Worm (Caenorhabditis elegans) whole organism, mixed stage, embryonic: Measurements from ENCODE around the gene T19D7.7.

Source experiments
- M03D4.4 ChIP-seq: sonication (generic microtip); optimal IDR thresholded peaks from 2 replicates; lab custom pipeline; 2017; ENCODE audit warnings: mild to moderate bottlenecking, missing genetic modification characterization, missing compliant biosample characterization
- bed-3 ChIP-seq: fragments of 200-800 bp; sonication (Bioruptor generic); optimal IDR thresholded peaks from 3 replicates; lab custom pipeline; 2018; ENCODE audit warnings: mild to moderate bottlenecking, missing genetic modification characterization, moderate library complexity, missing compliant biosample characterization
- blmp-1 ChIP-seq: fragments of 150-350 bp; optimal IDR thresholded peaks from 2 replicates; lab custom pipeline; 2014; ENCODE audit warnings: missing biosample characterization, missing genetic modification characterization
- ceh-39 ChIP-seq: fragments of 150-350 bp; optimal IDR thresholded peaks from 2 replicates; lab custom pipeline; 2014; ENCODE audit warnings: missing biosample characterization, missing genetic modification characterization
- ceh-43 ChIP-seq: fragments of 200-800 bp; sonication (Bioruptor generic); optimal IDR thresholded peaks from 2 replicates; lab custom pipeline; 2018; ENCODE audit warnings: mild to moderate bottlenecking, missing genetic modification characterization, moderate library complexity, missing compliant biosample characterization
- ceh-83 ChIP-seq: fragments of 200-800 bp; sonication (Bioruptor generic); optimal IDR thresholded peaks from 2 replicates; lab custom pipeline; 2018; ENCODE audit warnings: mild to moderate bottlenecking, missing genetic modification characterization, missing compliant biosample characterization
- cnd-1 ChIP-seq: fragments of 200-800 bp; sonication (Bioruptor generic); optimal IDR thresholded peaks from 2 replicates; lab custom pipeline; 2018; ENCODE audit warnings: mild to moderate bottlenecking, missing genetic modification characterization, missing compliant biosample characterization
- drap-1 ChIP-seq: fragments of 200-800 bp; sonication (Bioruptor generic); optimal IDR thresholded peaks from 3 replicates; lab custom pipeline; 2018; ENCODE audit warnings: mild to moderate bottlenecking, missing genetic modification characterization, missing compliant biosample characterization
- elt-3 ChIP-seq: fragments of 150-350 bp; optimal IDR thresholded peaks from 2 replicates; lab custom pipeline; 2014; ENCODE audit warnings: missing biosample characterization, missing genetic modification characterization
- flh-1 ChIP-seq: fragments of 200-800 bp; sonication (Bioruptor generic); optimal IDR thresholded peaks from 2 replicates; lab custom pipeline; 2018; ENCODE audit warnings: mild to moderate bottlenecking, missing genetic modification characterization, moderate library complexity, missing compliant biosample characterization
- ham-2 ChIP-seq: fragments of 200-800 bp; sonication (Bioruptor generic); optimal IDR thresholded peaks from 2 replicates; lab custom pipeline; 2018; ENCODE audit warnings: mild to moderate bottlenecking, missing genetic modification characterization, missing compliant biosample characterization
- hlh-1 ChIP-seq: fragments of 150-350 bp; optimal IDR thresholded peaks from 2 replicates; lab custom pipeline; 2014; ENCODE audit warnings: missing biosample characterization, missing genetic modification reagents, missing genetic modification characterization
- lin-13 ChIP-seq: fragments of 150-350 bp; optimal IDR thresholded peaks from 2 replicates; lab custom pipeline; 2014; ENCODE audit warnings: missing biosample characterization, missing genetic modification characterization
- lsy-2 ChIP-seq: fragments of 150-350 bp; optimal IDR thresholded peaks from 2 replicates; lab custom pipeline; 2014; ENCODE audit warnings: missing biosample characterization, missing genetic modification characterization
- mab-5 ChIP-seq: fragments of 150-350 bp; optimal IDR thresholded peaks from 2 replicates; lab custom pipeline; 2014; ENCODE audit warnings: missing biosample characterization, missing genetic modification characterization
- mep-1 ChIP-seq: fragments of 150-350 bp; optimal IDR thresholded peaks from 2 replicates; lab custom pipeline; 2017; ENCODE audit warnings: missing biosample characterization, missing genetic modification reagents, missing genetic modification characterization, inconsistent platforms
- mls-2 ChIP-seq: sonication (generic microtip); optimal IDR thresholded peaks from 2 replicates; lab custom pipeline; 2016; ENCODE audit warnings: mild to moderate bottlenecking, missing genetic modification characterization, moderate library complexity, missing compliant biosample characterization
- nhr-12 ChIP-seq: fragments of 150-350 bp; optimal IDR thresholded peaks from 2 replicates; lab custom pipeline; 2014; ENCODE audit warnings: missing biosample characterization, missing genetic modification characterization
- nhr-2 ChIP-seq: fragments of 150-350 bp; optimal IDR thresholded peaks from 2 replicates; lab custom pipeline; 2014; ENCODE audit warnings: missing biosample characterization, missing genetic modification characterization
- nhr-237 ChIP-seq: fragments of 150-350 bp; optimal IDR thresholded peaks from 2 replicates; lab custom pipeline; 2014; ENCODE audit warnings: missing biosample characterization, missing genetic modification characterization
- nhr-28 ChIP-seq: fragments of 150-350 bp; optimal IDR thresholded peaks from 2 replicates; lab custom pipeline; 2014; ENCODE audit warnings: missing biosample characterization, missing genetic modification characterization
- nhr-76 ChIP-seq: sonication (generic microtip); optimal IDR thresholded peaks from 2 replicates; lab custom pipeline; 2017; ENCODE audit warnings: missing biosample characterization, missing genetic modification characterization
- pha-4 ChIP-seq: fragments of 150-350 bp; optimal IDR thresholded peaks from 2 replicates; lab custom pipeline; 2018; ENCODE audit warnings: missing biosample characterization, missing genetic modification reagents, missing genetic modification characterization
- sem-2 ChIP-seq: fragments of 200-800 bp; sonication (Bioruptor generic); optimal IDR thresholded peaks from 2 replicates; lab custom pipeline; 2018; ENCODE audit warnings: mild to moderate bottlenecking, missing genetic modification characterization, missing compliant biosample characterization
- snpc-4 ChIP-seq: fragments of 150-350 bp; optimal IDR thresholded peaks from 2 replicates; lab custom pipeline; 2014; ENCODE audit warnings: missing biosample characterization, missing genetic modification characterization
- sptf-1 ChIP-seq: sonication (generic microtip); optimal IDR thresholded peaks from 2 replicates; lab custom pipeline; 2017; ENCODE audit warnings: mild to moderate bottlenecking, missing genetic modification characterization, moderate library complexity, missing compliant biosample characterization
- tbx-8 ChIP-seq: fragments of 200-800 bp; sonication (Bioruptor generic); optimal IDR thresholded peaks from 2 replicates; lab custom pipeline; 2018; ENCODE audit warnings: mild to moderate bottlenecking, missing genetic modification characterization, moderate library complexity, missing compliant biosample characterization
- unc-39 ChIP-seq: fragments of 150-350 bp; optimal IDR thresholded peaks from 2 replicates; lab custom pipeline; 2014; ENCODE audit warnings: missing biosample characterization, missing genetic modification characterization
- unc-62 ChIP-seq: fragments of 150-350 bp; optimal IDR thresholded peaks from 2 replicates; lab custom pipeline; 2014; ENCODE audit warnings: missing biosample characterization, missing genetic modification reagents, missing genetic modification characterization
- zip-8 ChIP-seq: fragments of 150-350 bp; optimal IDR thresholded peaks from 2 replicates; lab custom pipeline; 2014; ENCODE audit warnings: missing biosample characterization, missing genetic modification characterization
- ztf-11 ChIP-seq: fragments of 150-350 bp; optimal IDR thresholded peaks from 2 replicates; lab custom pipeline; 2014; ENCODE audit warnings: missing biosample characterization, missing genetic modification characterization

The T19D7.7 gene

ce11 chrX:726295-726694 is 45.5 kb upstream of the T19D7.7 start:
- TF ChIP-seq nhr-237 (tag; lab: Kevin White, UChicago) (no peak), ceh-39 (tag; lab: Kevin White, UChicago) (no peak), zip-8 (no peak), blmp-1 (tag; lab: Kevin White, UChicago) (no peak), flh-1 (GFP tag; lab: Kevin White, UChicago) (no peak), sem-2 (GFP tag; lab: Kevin White, UChicago) (no peak), ceh-83 (no peak), nhr-2 (tag; lab: Kevin White, UChicago) (no peak), pha-4 (tag; lab: Kevin White, UChicago) (no peak), sptf-1 (tag; lab: Kevin White, UChicago) (no peak), snpc-4 (no peak), nhr-12 (tag; lab: Kevin White, UChicago) (no peak), mls-2 (tag; lab: Kevin White, UChicago) (no peak), drap-1 (GFP tag; lab: Kevin White, UChicago) (no peak)
- TF ChIP-seq, all 35 proteins: peak for 0

- TF ChIP-seq unc-39 (tag; lab: Kevin White, UChicago) (no peak), nhr-237 (tag; lab: Kevin White, UChicago) (no peak), flh-1 (GFP tag; lab: Kevin White, UChicago) (no peak), hlh-1 (tag; lab: Kevin White, UChicago) (no peak), ceh-39 (tag; lab: Kevin White, UChicago) (no peak)
Observed at ce11 chrX:725868-726267, 45.0 kb upstream of the T19D7.7 start, which contains the start of gene sli-1. Gene sli-1 (minus strand): TSS chrX:725968.

- TF ChIP-seq blmp-1 (tag; lab: Kevin White, UChicago) = no peak
- TF ChIP-seq, all 35 proteins: peak for 0
Observed at ce11 chrX:714398-714797, 33.6 kb upstream of the T19D7.7 start, which contains the start of gene irk-2. Gene irk-2 (minus strand): TSS chrX:714498.

- TF ChIP-seq unc-62 = no peak
- TF ChIP-seq ztf-11 = no peak
- TF ChIP-seq nhr-28 (tag; lab: Kevin White, UChicago) = no peak
- TF ChIP-seq mab-5 (tag; lab: Kevin White, UChicago) = no peak
- TF ChIP-seq drap-1 (GFP tag; lab: Kevin White, UChicago) = no peak
- TF ChIP-seq nhr-12 (tag; lab: Kevin White, UChicago) = no peak
- TF ChIP-seq M03D4.4 (tag; lab: Kevin White, UChicago) = no peak
- no peak for TF ChIP-seq mep-1
- TF ChIP-seq bed-3 (GFP tag; lab: Kevin White, UChicago) = no peak
- no peak for TF ChIP-seq lsy-2 (tag; lab: Kevin White, UChicago)
- no peak for TF ChIP-seq ceh-83
- no peak for TF ChIP-seq unc-39 (tag; lab: Kevin White, UChicago)
- no peak for TF ChIP-seq nhr-76
- TF ChIP-seq sptf-1 (tag; lab: Kevin White, UChicago) = no peak
- no peak for TF ChIP-seq elt-3 (tag; lab: Kevin White, UChicago)
- no peak for TF ChIP-seq nhr-237 (tag; lab: Kevin White, UChicago)
- no peak for TF ChIP-seq cnd-1 (tag; lab: Kevin White, UChicago)
- TF ChIP-seq hlh-1 (tag; lab: Kevin White, UChicago) = no peak
- TF ChIP-seq tbx-8 (GFP tag; lab: Kevin White, UChicago) = no peak
- no peak for TF ChIP-seq lin-13 (tag; lab: Kevin White, UChicago)
- TF ChIP-seq, all 35 proteins: peak for 0
Observed at ce11 chrX:706490-706889, 25.7 kb upstream of the T19D7.7 start, which contains the start of gene M02A10.1. Gene M02A10.1 (plus strand): TSS chrX:706790.

ce11 chrX:696253-696652 is 15.4 kb upstream of the T19D7.7 start:
- TF ChIP-seq nhr-28 (tag; lab: Kevin White, UChicago) = no peak
- TF ChIP-seq nhr-2 (tag; lab: Kevin White, UChicago) = peak; percentile 92
- no peak for TF ChIP-seq ceh-83
- no peak for TF ChIP-seq snpc-4
- no peak for TF ChIP-seq sem-2 (GFP tag; lab: Kevin White, UChicago)
- TF ChIP-seq ceh-43 = no peak
- no peak for TF ChIP-seq drap-1 (GFP tag; lab: Kevin White, UChicago)
- no peak for TF ChIP-seq tbx-8 (GFP tag; lab: Kevin White, UChicago)
- no peak for TF ChIP-seq ham-2 (GFP tag; lab: Kevin White, UChicago)
- TF ChIP-seq nhr-12 (tag; lab: Kevin White, UChicago) = no peak
- TF ChIP-seq elt-3 (tag; lab: Kevin White, UChicago) = no peak
- peak; percentile 58 for TF ChIP-seq unc-62
- no peak for TF ChIP-seq bed-3 (GFP tag; lab: Kevin White, UChicago)
- TF ChIP-seq unc-39 (tag; lab: Kevin White, UChicago) = no peak
- no peak for TF ChIP-seq blmp-1 (tag; lab: Kevin White, UChicago)
- TF ChIP-seq zip-8 = no peak
- TF ChIP-seq mab-5 (tag; lab: Kevin White, UChicago) = no peak
- TF ChIP-seq nhr-237 (tag; lab: Kevin White, UChicago) = no peak
- peak; percentile 24 for TF ChIP-seq sptf-1 (tag; lab: Kevin White, UChicago)
- TF ChIP-seq lsy-2 (tag; lab: Kevin White, UChicago) = no peak
- TF ChIP-seq M03D4.4 (tag; lab: Kevin White, UChicago) = no peak
- TF ChIP-seq, all 35 proteins: peak for 3
